Worm (Caenorhabditis elegans) whole organism, early embryonic: ENCODE measurements around the gene ser-4.

Experiments
- ama-1 ChIP-seq: fragments of 150-350 bp; optimal IDR thresholded peaks from 2 replicates; lab custom pipeline; 2014
- ceh-13 ChIP-seq: fragments of 200-800 bp; sonication (Bioruptor generic); optimal IDR thresholded peaks from 2 replicates; lab custom pipeline; 2018; ENCODE audit warnings: mild to moderate bottlenecking, missing genetic modification characterization, missing compliant biosample characterization
- ets-7 ChIP-seq: sonication (generic microtip); optimal IDR thresholded peaks from 2 replicates; lab custom pipeline; 2016; ENCODE audit warnings: missing genotype, missing genetic modification characterization, missing compliant biosample characterization
- flt-1 ChIP-seq: fragments of 200-800 bp; sonication (Bioruptor generic); IDR thresholded peaks from 2 replicates; pipeline ENCODE4 v1.3.6; 2022; ENCODE audit warnings: missing genetic modification characterization, missing compliant biosample characterization
- hmbx-1 ChIP-seq: sonication (generic microtip); optimal IDR thresholded peaks from 2 replicates; lab custom pipeline; 2016; ENCODE audit warnings: mild to moderate bottlenecking, missing genetic modification characterization, missing compliant biosample characterization
- pes-1 ChIP-seq: fragments of 200-800 bp; sonication (Bioruptor generic); IDR thresholded peaks from 2 replicates; pipeline ENCODE4 v1.3.6; 2022; ENCODE audit warnings: missing genetic modification reagents, missing genetic modification characterization, missing compliant biosample characterization
- sea-1 ChIP-seq: fragments of 200-800 bp; sonication (Bioruptor generic); conservative IDR thresholded peaks from 2 replicates; pipeline ENCODE4 v1.3.6; 2022; ENCODE audit warnings: missing genetic modification characterization, missing compliant biosample characterization
- tbx-11 ChIP-seq: fragments of 200-800 bp; sonication (Bioruptor generic); IDR thresholded peaks from 2 replicates; pipeline ENCODE4 v1.3.6; 2022; ENCODE audit warnings: missing genetic modification characterization, missing compliant biosample characterization
- tra-4 ChIP-seq: sonication (generic microtip); optimal IDR thresholded peaks from 2 replicates; lab custom pipeline; 2017; ENCODE audit warnings: missing genetic modification characterization, missing compliant biosample characterization

DNA sequence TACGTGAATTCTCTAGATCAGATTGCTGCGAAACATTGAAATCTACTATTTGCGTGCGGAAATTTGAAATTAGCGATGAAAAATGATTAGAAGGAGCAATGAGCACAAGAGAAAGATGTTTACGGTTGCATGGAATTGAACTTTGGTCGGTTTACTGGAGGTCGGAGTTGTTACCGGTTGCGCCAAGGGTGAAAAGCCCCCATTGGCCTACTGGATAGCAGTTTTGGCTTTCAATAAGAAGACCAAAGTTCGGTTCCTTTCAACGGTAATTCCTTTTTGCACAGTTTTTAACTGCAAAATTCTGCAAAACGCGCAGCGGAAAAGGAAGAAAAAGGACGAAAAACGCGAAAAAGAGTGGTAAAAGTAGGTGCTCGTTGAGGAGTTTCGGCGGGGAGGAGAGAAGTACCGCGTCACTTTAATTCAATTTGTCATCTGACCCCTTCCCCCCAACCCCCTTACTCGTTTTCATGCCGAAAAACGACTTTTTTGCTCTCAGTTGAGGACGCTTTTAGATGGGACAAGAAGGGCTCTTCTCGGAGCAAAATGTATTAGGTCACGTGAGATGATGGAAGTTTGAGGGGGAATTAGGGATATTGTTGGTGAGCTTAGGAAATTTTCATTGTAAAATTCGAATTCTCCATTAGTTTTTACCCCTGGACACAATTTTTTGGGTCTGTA is 12.7 kb upstream of the ser-4 start:
- no peak for TF ChIP-seq ceh-13
- no peak for TF ChIP-seq pes-1 (GFP tag; lab: Robert Waterston, UW)
- TF ChIP-seq hmbx-1 (tag; lab: Kevin White, UChicago), result no peak
- no peak for TF ChIP-seq tra-4 (tag; lab: Kevin White, UChicago)
- TF ChIP-seq sea-1 (GFP tag; lab: Robert Waterston, UW), result no peak
- no peak for TF ChIP-seq ama-1 (lab: Kevin White, UChicago)
- no peak for TF ChIP-seq tbx-11 (GFP tag; lab: Robert Waterston, UW)
- no peak for TF ChIP-seq flt-1 (GFP tag; lab: Robert Waterston, UW)
- no peak for TF ChIP-seq ets-7 (tag; lab: Kevin White, UChicago)
